Worm (Caenorhabditis elegans): ENCODE data around the gene W02D7.4.

W02D7.4 gene

DNA sequence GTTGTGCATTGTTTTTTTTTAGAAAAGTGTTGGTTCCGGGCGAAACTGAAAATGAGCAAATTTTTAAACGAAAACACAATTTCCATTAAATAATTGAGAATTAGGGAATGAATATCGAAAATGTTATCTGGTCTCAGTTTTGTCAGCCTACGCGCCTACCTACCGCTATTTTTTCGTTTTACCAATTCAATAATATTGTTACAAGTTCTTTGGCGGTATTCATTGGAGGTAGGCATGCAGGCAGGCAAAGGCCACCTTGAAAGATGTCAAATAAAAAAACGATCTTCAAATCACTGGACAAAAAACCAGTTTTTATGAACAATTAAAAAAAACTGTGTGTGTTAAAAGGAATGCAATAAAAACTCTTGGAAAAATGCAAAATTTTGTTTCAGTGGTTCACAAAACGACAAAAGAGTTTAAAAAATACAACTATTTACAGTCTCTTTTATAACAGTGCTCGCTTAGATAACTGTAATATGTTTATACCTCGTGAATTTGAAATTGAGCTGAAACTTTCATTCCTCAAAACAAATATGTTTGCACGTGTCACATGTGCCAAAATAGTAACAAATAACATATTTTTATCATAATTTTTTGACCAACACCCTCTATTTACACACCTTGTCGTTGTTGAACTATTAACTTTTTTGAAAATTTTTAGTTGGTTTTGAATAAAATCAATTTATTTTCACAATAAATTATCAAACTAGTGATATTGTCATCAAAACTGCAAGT is 7.2 kb upstream of the W02D7.4 start, which contains the start of gene W02D7.11:
Gene W02D7.11 (minus strand): TSS at position 51 of the 735 bp plus-strand sequence.
- TF ChIP-seq dao-5 (tag; optimal IDR thresholded peaks at IDR 0.05) (no peak), W03F9.2 (tag; optimal IDR thresholded peaks at IDR 0.05) (no peak), him-1 (tag; optimal IDR thresholded peaks at IDR 0.05) (no peak)

DNA sequence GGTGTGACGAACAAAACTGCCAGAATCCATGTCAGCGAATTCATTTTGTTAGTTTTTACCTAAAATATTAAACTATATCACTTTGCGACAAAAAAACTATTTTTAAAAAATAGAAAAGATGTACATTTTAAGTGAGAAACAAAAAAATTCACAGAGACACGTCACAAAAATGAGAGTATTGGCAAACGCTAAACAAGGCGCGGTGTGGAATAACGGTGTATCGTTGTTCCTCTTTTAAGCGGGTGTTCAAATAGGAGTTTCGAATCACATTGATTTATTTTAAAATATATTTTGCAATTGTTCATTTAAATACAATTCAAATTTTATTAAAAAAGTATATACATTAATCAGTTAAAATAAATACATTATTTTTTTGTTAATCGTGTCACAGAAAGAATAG is 5.1 kb upstream of the W02D7.4 start, which contains the start of gene sel-9:
Gene sel-9 (minus strand): TSS at position 59 of the 400 bp plus-strand sequence.
- TF ChIP-seq him-1 (tag; optimal IDR thresholded peaks at IDR 0.05): no peak
- TF ChIP-seq W03F9.2 (tag; optimal IDR thresholded peaks at IDR 0.05): no peak
- no peak for TF ChIP-seq dao-5 (tag; optimal IDR thresholded peaks at IDR 0.05)

DNA sequence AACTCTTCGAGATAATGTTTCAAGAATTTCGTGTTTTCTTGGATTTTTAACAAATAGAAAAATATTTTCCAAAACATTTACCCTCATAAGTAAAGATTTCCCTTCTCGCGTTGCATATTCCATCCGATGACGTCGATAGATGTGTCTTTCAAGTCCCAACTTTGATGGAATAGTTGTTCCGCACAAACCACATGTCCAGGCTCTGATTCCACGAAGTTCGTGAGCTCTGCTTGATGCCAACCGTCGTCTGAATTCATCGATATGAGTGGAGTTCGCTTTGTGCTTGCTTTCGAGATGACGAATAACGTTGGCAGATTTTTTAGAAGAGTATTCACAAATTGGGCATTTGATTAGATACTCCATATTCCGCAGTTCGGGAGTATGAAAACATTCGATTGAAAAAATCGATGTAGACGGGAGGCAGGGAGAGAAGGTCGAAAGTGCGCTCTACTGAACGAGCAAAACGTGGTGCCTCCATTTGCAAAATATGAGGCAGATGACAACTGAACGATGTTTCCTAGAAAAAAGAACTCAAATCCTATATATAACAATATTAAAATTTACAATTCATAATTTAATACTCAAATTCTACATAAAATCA is 3.6 kb upstream of the W02D7.4 start, which contains the start of gene W02D7.6:
Gene W02D7.6 (minus strand): TSS at position 573 of the 601 bp plus-strand sequence.
- TF ChIP-seq him-1 (tag; optimal IDR thresholded peaks at IDR 0.05): no peak
- TF ChIP-seq W03F9.2 (tag; optimal IDR thresholded peaks at IDR 0.05): peak; percentile 42

DNA sequence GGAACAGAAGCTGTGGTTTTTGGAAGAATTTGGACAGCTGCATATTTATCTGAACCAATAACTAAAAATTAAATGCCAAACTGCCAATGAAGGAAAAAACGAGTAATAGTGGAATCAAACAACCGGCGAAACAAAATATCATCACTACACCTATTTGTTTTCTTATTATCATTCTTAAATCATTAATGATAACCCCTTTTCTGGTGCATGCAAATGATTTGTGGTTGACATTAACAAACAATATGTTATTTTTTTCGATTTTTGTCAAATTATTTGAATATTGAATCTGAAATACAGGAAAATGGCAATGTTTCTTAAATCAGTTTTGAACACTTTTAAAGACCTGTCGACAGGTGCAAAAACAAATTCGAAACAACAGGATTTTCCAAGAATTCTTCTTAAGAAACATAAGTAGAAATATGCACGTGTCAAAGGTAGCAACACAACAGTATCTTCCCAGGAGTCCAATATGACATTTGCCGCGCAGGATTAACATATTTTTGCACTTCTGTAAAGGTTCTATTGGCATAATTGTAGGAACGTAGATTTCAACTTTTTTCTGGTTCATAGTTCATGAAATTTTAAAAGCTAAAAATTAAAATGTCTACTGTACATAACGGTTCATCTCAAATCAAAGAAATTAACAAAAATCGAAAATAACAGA is 1.9 kb upstream of the W02D7.4 start, which contains the start of gene W02D7.5:
Gene W02D7.5 (minus strand): TSS at position 51 of the 664 bp plus-strand sequence.
- no peak for TF ChIP-seq him-1 (tag; optimal IDR thresholded peaks at IDR 0.05)
- no peak for TF ChIP-seq dao-5 (tag; optimal IDR thresholded peaks at IDR 0.05)
- TF ChIP-seq W03F9.2 (tag; optimal IDR thresholded peaks at IDR 0.05): no peak

DNA sequence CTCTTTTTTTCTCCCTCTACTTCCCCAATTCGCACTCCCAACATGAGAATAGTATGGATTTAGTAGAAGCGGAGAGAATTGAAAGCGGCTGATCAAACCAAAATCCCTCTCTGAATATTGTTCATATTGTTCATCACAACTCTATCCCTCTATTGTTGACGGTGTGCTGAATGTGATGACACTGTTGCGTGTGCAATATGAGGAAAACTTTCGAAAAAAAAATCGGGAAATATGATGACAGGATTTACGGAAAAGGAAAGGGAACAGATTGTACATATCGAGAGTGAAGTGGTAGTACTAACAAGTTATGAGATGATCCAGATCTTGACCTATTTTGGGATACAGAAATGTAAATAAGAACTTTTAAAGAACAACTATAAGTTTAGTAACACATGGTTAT is 1.5 kb downstream of the W02D7.4 start, which contains the start of gene smex-1:
Gene smex-1 (minus strand): TSS at position 101 of the 400 bp plus-strand sequence.
- TF ChIP-seq him-1 (tag; optimal IDR thresholded peaks at IDR 0.05): no peak

DNA sequence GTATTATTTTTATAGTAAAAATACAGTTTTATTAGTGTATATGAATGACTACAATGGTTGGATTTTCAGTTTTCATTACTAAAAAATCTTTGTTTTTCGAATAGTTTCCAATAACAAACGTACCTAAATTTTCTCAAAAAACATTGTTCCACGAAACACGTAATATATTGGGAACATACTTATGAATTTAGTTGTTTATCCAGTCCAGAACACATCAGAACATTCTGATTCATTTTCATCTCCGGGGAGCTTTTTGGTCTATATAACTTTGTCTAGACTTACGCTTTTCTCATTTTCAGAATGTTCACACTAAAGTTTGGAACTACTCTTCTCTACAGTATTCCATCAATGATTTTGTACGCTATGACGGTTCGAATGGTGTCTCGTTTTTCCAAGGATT is 5.6 kb downstream of the W02D7.4 start, which contains the start of gene srg-33:
Gene srg-33 (plus strand): TSS at position 301 of the 400 bp plus-strand sequence.
- no peak for TF ChIP-seq dao-5 (tag; optimal IDR thresholded peaks at IDR 0.05)
- no peak for TF ChIP-seq W03F9.2 (tag; optimal IDR thresholded peaks at IDR 0.05)
- TF ChIP-seq him-1 (tag; optimal IDR thresholded peaks at IDR 0.05): no peak

DNA sequence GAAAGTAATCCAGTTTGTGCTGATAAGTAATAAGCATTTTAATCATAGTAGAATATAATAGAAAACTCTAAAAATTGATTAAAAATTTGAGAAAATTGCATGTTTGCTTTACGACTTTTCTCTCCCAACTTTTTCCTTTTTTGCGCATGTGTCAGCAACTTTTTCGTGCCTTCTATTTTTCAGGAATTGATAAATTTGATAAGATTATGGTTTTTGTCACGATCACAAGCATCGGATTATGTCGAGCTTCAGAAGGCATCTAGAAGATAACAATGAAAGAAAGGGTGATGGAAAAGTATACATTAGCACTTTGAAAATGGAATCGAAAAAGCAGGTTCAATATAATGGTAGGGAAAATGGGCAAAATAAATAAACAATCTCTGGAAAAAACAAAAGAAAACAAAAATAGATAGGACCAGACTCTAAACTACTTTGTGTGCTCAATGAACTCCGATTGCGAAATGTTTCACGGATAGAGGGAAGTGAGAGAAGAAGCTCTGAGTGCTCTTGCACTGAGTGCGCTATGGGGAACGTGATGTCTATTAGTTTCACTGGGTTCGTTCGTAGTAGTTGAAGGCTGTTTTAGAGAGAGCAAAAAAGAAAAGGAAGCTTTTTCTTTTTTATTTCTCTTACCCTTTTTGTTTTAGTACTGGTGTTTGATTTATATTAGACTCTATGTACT is 9.1 kb downstream of the W02D7.4 start:
- TF ChIP-seq W03F9.2 (tag; optimal IDR thresholded peaks at IDR 0.05) (no peak), him-1 (tag; optimal IDR thresholded peaks at IDR 0.05) (no peak), dao-5 (tag; optimal IDR thresholded peaks at IDR 0.05) (no peak)

DNA sequence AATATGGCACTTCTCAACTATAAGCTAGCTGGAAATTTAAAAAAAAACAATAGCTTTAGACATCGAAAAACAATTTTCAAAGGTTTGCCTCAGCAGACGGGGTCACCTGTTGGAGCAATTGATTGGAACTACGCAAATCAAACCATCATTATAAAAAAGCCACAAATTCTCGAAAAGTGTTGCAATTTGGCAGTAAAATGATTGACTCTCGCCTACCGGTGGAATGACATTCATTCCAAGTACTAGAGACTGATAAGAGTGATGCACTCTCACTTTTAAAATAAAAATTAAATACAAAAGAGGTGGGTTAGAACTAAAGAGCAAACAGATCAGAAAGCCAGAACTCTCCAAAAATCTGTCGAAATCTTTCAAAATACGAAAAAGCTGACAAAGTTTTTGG is 11.9 kb downstream of the W02D7.4 start:
- no peak for TF ChIP-seq W03F9.2 (tag; optimal IDR thresholded peaks at IDR 0.05)
- TF ChIP-seq dao-5 (tag; optimal IDR thresholded peaks at IDR 0.05): no peak
- TF ChIP-seq him-1 (tag; optimal IDR thresholded peaks at IDR 0.05): no peak

DNA sequence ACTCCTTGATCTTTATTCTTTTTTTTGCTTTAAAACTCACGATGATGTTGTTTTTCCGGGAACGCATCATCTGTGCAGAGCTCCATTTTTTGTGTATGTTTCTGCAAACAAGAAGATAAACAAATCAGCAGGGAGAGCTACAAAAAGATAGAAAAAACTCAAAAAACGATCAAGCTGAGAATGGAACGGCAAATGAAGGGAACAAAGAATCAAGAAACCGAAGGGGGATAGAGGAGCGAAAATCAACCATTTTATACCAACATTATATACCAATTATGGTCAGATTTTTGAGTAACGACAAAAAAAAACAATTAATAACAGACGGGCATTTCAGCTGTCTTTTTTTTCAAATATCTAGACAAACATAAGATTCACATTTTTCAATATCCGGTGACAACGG is 12.6 kb downstream of the W02D7.4 start, which contains the start of gene slc-17.5:
Gene slc-17.5 (minus strand): TSS at position 101 of the 400 bp plus-strand sequence.
- TF ChIP-seq him-1 (tag; optimal IDR thresholded peaks at IDR 0.05) (no peak), dao-5 (tag; optimal IDR thresholded peaks at IDR 0.05) (no peak), W03F9.2 (tag; optimal IDR thresholded peaks at IDR 0.05) (no peak)

DNA sequence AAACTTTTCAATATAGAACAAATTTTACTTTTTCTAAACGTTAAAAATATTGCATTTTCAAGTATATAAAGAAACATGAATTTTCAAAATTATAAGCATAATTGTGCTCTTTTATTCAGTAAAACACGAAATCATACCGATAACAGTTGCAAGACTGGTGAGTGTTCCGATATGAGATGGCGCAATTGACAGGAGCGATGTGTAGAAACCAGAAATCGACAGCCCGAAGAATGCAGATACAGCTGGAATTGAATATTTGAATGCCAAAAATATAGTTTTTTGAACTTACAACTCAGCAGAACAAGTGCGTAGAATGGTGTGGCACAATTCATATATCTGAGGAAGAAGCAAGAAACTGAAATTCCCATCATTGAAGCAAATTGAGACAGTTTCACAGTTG is 14.5 kb downstream of the W02D7.4 start:
- TF ChIP-seq dao-5 (tag; optimal IDR thresholded peaks at IDR 0.05): no peak

DNA sequence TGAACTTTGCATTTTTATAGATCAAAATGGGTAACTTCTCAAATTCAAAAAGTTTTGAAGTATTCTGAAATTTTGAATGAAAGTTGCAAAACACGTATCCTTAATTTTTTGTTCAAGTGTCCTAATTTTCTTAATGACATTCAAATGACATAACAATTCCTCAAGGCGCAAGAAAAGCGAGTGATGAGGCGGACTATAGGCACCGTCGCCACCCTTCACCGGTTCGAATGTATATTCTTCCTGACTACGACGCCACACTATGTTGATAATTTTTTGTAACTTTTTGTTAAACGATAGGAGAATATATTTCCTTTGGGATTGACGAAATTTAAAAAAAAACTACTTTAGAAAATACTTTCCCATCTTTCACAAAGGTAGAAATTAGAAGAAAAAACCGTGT is 15.8 kb downstream of the W02D7.4 start:
- TF ChIP-seq dao-5 (tag; optimal IDR thresholded peaks at IDR 0.05): no peak
- TF ChIP-seq W03F9.2 (tag; optimal IDR thresholded peaks at IDR 0.05): no peak
- TF ChIP-seq him-1 (tag; optimal IDR thresholded peaks at IDR 0.05): no peak

DNA sequence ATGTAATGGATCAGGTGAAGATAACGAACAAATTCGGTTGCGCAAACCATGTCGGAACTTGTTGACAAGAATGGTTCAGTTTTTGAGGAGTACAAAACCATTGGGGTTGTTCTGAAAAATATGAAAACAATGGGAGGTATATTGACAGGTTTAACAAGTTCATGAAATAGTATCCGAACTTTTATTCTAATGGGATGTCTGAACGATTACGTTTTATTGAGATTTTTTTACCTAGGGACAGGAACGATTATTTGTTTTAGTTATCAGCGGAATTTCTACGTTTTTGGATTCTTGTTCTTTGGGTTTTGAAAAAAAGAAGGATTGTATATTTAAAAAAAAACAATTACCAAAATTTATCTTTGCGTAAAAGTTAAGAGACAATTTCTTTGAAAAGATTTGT is 16.6 kb downstream of the W02D7.4 start, which contains the start of gene str-135:
Gene str-135 (minus strand): TSS at position 101 of the 400 bp plus-strand sequence.
- TF ChIP-seq W03F9.2 (tag; optimal IDR thresholded peaks at IDR 0.05) (no peak), dao-5 (tag; optimal IDR thresholded peaks at IDR 0.05) (no peak), him-1 (tag; optimal IDR thresholded peaks at IDR 0.05) (no peak)

DNA sequence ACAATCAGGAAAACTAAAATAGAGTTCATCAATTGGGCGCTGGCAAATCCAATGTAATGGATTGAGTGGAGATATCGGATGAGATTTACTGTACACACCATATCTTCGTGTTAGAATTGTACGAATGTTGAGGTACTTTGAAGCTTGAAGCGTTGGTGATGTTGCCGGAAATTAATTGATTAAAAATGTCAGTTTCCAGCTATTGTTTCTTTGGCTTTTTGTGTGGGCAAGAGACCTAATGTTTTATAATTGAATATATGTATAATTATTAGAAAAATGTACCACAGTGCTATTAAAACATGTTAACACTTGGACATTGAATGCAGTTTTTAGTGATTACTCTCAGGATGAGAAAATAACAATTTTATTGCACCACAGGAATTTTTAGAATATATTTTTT is 18.6 kb downstream of the W02D7.4 start, which contains the start of gene str-136:
Gene str-136 (minus strand): TSS at position 101 of the 400 bp plus-strand sequence.
- TF ChIP-seq W03F9.2 (tag; optimal IDR thresholded peaks at IDR 0.05) (no peak), dao-5 (tag; optimal IDR thresholded peaks at IDR 0.05) (no peak)
